Fruit fly (Drosophila melanogaster): ENCODE measurements around the gene shps.

The shps gene

dm6 chr3R:24252494-24252893 lies 26.9 kb upstream of the shps start, which contains the start of gene beta-PheRS (continued):
- TF ChIP-seq crc (GFP tag; optimal IDR thresholded peaks at IDR 0.05) = no peak
- no peak for TF ChIP-seq Sox102F (GFP tag; optimal IDR thresholded peaks at IDR 0.05)
- TF ChIP-seq ato (GFP tag; IDR thresholded peaks at IDR 0.05; ENCODE audit: partially characterized antibody) = peak; percentile 90
- TF ChIP-seq Jarid2 (GFP tag; optimal IDR thresholded peaks at IDR 0.05) = no peak
- TF ChIP-seq Eip74EF (GFP tag; optimal IDR thresholded peaks at IDR 0.05) = no peak
- peak; percentile 30; the same call in 1 of the 2 replicates for TF ChIP-seq lmd (GFP tag; IDR thresholded peaks at IDR 0.05)
- TF ChIP-seq cas (GFP tag; IDR thresholded peaks at IDR 0.05) = no peak
- no peak for TF ChIP-seq CG11696 (GFP tag; IDR thresholded peaks at IDR 0.05)
- TF ChIP-seq al (GFP tag; IDR thresholded peaks at IDR 0.05) = 0 out of 2 replicates have a peak, but pooled peaks have one; percentile 47
- TF ChIP-seq pan (optimal IDR thresholded peaks at IDR 0.05) = no peak
- TF ChIP-seq pan (GFP tag; optimal IDR thresholded peaks at IDR 0.05 in 1 of 2, IDR thresholded peaks at IDR 0.05 in 1 of 2) = peak in 1 of 2 experiments; percentile 46
- TF ChIP-seq Aef1 (GFP tag; IDR thresholded peaks at IDR 0.05) = no peak; the same call in 2 of the 3 replicates
- TF ChIP-seq gsb (GFP tag; IDR thresholded peaks at IDR 0.05) = no peak
- no peak for TF ChIP-seq CG9437 (GFP tag; optimal IDR thresholded peaks at IDR 0.05)
- peak; percentile 26 for TF ChIP-seq CG1602 (GFP tag; optimal IDR thresholded peaks at IDR 0.05)
- TF ChIP-seq prd (optimal IDR thresholded peaks at IDR 0.05) = no peak
- TF ChIP-seq prd (GFP tag; IDR thresholded peaks at IDR 0.05) = peak; percentile 54; the same call in 1 of the 3 replicates
- no peak for TF ChIP-seq crol (GFP tag; IDR thresholded peaks at IDR 0.05)
- no peak; the same call in 1 of the 2 replicates for TF ChIP-seq chm (GFP tag; IDR thresholded peaks at IDR 0.05)
- peak; percentile 92 for TF ChIP-seq unc-4 (GFP tag; IDR thresholded peaks at IDR 0.05; ENCODE audit: partially characterized antibody)
- TF ChIP-seq Max (GFP tag; optimal IDR thresholded peaks at IDR 0.05) = peak; percentile 73
- TF ChIP-seq CG11085 (GFP tag; IDR thresholded peaks at IDR 0.05) = peak; percentile 29; the same call in 1 of the 2 replicates
- TF ChIP-seq CG14441 (GFP tag; IDR thresholded peaks at IDR 0.05) = peak; percentile 39; the same call in 1 of the 2 replicates
- TF ChIP-seq CG7786 (GFP tag; optimal IDR thresholded peaks at IDR 0.05) = peak; percentile 48
- peak; percentile 67 for TF ChIP-seq Elba2 (GFP tag; optimal IDR thresholded peaks at IDR 0.05)
- no peak for TF ChIP-seq CG10462 (GFP tag; optimal IDR thresholded peaks at IDR 0.05)
- peak; percentile 9; the same call in 1 of the 2 replicates for TF ChIP-seq ttk (GFP tag; IDR thresholded peaks at IDR 0.05)
- TF ChIP-seq MESR4 (GFP tag; optimal IDR thresholded peaks at IDR 0.05) = peak; percentile 76
- TF ChIP-seq CG15269 (tag; optimal IDR thresholded peaks at IDR 0.05) = no peak
- peak; percentile 76 for TF ChIP-seq CG17829 (tag; optimal IDR thresholded peaks at IDR 0.05)
- no peak for TF ChIP-seq Hmx (GFP tag; optimal IDR thresholded peaks at IDR 0.05)
- peak; percentile 15 for TF ChIP-seq dmrt11E (tag; optimal IDR thresholded peaks at IDR 0.05)
- peak; percentile 30 for TF ChIP-seq luna (GFP tag; optimal IDR thresholded peaks at IDR 0.05)
- peak; percentile 79 for TF ChIP-seq ERR (GFP tag; optimal IDR thresholded peaks at IDR 0.05)
- peak; percentile 97 for TF ChIP-seq CG42726 (GFP tag; IDR thresholded peaks at IDR 0.05; ENCODE audit: partially characterized antibody)
- no peak for TF ChIP-seq nau (GFP tag; optimal IDR thresholded peaks at IDR 0.05)
- no peak for TF ChIP-seq HHEX (GFP tag; optimal IDR thresholded peaks at IDR 0.05)
- peak; percentile 53 for TF ChIP-seq jumu (GFP tag; optimal IDR thresholded peaks at IDR 0.05)
- no peak for TF ChIP-seq gcm (GFP tag; optimal IDR thresholded peaks at IDR 0.05)
- TF ChIP-seq btn (GFP tag; optimal IDR thresholded peaks at IDR 0.05) = no peak
- peak; percentile 36; the same call in 1 of the 2 replicates for TF ChIP-seq CG6689 (GFP tag; IDR thresholded peaks at IDR 0.05)
- no peak for TF ChIP-seq CG1832 (GFP tag; optimal IDR thresholded peaks at IDR 0.05)
- peak; percentile 3 for TF ChIP-seq CG9609 (GFP tag; optimal IDR thresholded peaks at IDR 0.05)
- TF ChIP-seq wor (GFP tag; IDR thresholded peaks at IDR 0.05) = no peak
- TF ChIP-seq row (GFP tag; IDR thresholded peaks at IDR 0.05) = peak; percentile 91
- peak; percentile 92 for TF ChIP-seq CG30020 (tag; optimal IDR thresholded peaks at IDR 0.05)
- peak; percentile 96 for TF ChIP-seq CG6791 (GFP tag; IDR thresholded peaks at IDR 0.05; ENCODE audit: partially characterized antibody)
- peak; percentile 90 for TF ChIP-seq vnd (GFP tag; IDR thresholded peaks at IDR 0.05; ENCODE audit: partially characterized antibody)
- TF ChIP-seq CG2875 (GFP tag; optimal IDR thresholded peaks at IDR 0.05) = no peak
- no peak for TF ChIP-seq CG18011 (GFP tag; optimal IDR thresholded peaks at IDR 0.05)
- peak; percentile 51 for TF ChIP-seq shn (GFP tag; optimal IDR thresholded peaks at IDR 0.05)

Data from whole organism, embryonic.